Worm (Caenorhabditis elegans): Measurements from ENCODE around the gene M01B2.8.
"Not testable (repeated sequence)": the region's sequence is repeated elsewhere in the genome, so short reads cannot be mapped to it uniquely, and the experiment has no call there.

- not testable (repeated sequence) for TF ChIP-seq aly-2 (tag; optimal IDR thresholded peaks at IDR 0.05); blmp-1 (tag; optimal IDR thresholded peaks at IDR 0.05); fkh-10 (GFP tag; optimal IDR thresholded peaks at IDR 0.05); pqm-1 (tag; optimal IDR thresholded peaks at IDR 0.05)
Observed at ce11 chrV:15250304-15250703, 9.7 kb upstream of the M01B2.8 start, which contains the start of gene srd-28.

Data from whole organism, L1 larva.